Fruit fly (Drosophila melanogaster) S2 (cell line): ENCODE results near the gene CG15483.
A peak's percentile ranks its signal among the peaks of the same experiment; 100 is the strongest.

Experiments used
- CG8478 ChIP-seq: fragments of >200 bp; optimal IDR thresholded peaks from 2 replicates; lab custom pipeline; 2018
- CTCF ChIP-seq, 2 experiments: fragments of >200 bp; optimal IDR thresholded peaks; 2 replicates each; lab custom pipeline; 2018

Gene CG15483

dm6 chr2L:12761740-12762139 lies at the start of gene CG15483:
Gene CG15483, minus strand, starts transcription at chr2L:12761840.
- TF ChIP-seq CTCF (optimal IDR thresholded peaks at IDR 0.05; lab: Kevin White, UChicago) (no peak), CG8478 (lab: Kevin White, UChicago) (no peak)

dm6 chr2L:12803461-12803860 lies 41.8 kb upstream of the CG15483 start:
- TF ChIP-seq CTCF (optimal IDR thresholded peaks at IDR 0.05; lab: Kevin White, UChicago), result peak; percentile 54 to 55
- TF ChIP-seq CG8478 (lab: Kevin White, UChicago), result no peak

dm6 chr2L:12780624-12781023 lies 19.0 kb upstream of the CG15483 start:
- TF ChIP-seq CG8478 (lab: Kevin White, UChicago) (no peak), CTCF (optimal IDR thresholded peaks at IDR 0.05; lab: Kevin White, UChicago) (no peak)

dm6 chr2L:12771812-12772211 lies 10.2 kb upstream of the CG15483 start:
- TF ChIP-seq CG8478 (lab: Kevin White, UChicago) (no peak), CTCF (optimal IDR thresholded peaks at IDR 0.05; lab: Kevin White, UChicago) (no peak)

dm6 chr2L:12756417-12756816 lies 5.2 kb downstream of the CG15483 start:
- no peak for TF ChIP-seq CG8478 (lab: Kevin White, UChicago)
- TF ChIP-seq CTCF (optimal IDR thresholded peaks at IDR 0.05; lab: Kevin White, UChicago), result no peak

- TF ChIP-seq CG8478 (lab: Kevin White, UChicago) (no peak), CTCF (optimal IDR thresholded peaks at IDR 0.05; lab: Kevin White, UChicago) (no peak)
These were observed 11.6 kb downstream of the CG15483 start for dm6 chr2L:12750060-12750459.

- no peak for TF ChIP-seq CTCF (optimal IDR thresholded peaks at IDR 0.05; lab: Kevin White, UChicago)
- no peak for TF ChIP-seq CG8478 (lab: Kevin White, UChicago)
These were observed 39.8 kb downstream of the CG15483 start, which contains the start of gene Pih1D1 for dm6 chr2L:12721794-12722315. Gene Pih1D1, minus strand, starts transcription at chr2L:12721843.

dm6 chr2L:12720430-12721396 lies 40.9 kb downstream of the CG15483 start:
- TF ChIP-seq CG8478 (lab: Kevin White, UChicago) (no peak), CTCF (optimal IDR thresholded peaks at IDR 0.05; lab: Kevin White, UChicago) (no peak)

- no peak for TF ChIP-seq CG8478 (lab: Kevin White, UChicago)
- no peak for TF ChIP-seq CTCF (optimal IDR thresholded peaks at IDR 0.05; lab: Kevin White, UChicago)
These were observed 41.8 kb downstream of the CG15483 start for dm6 chr2L:12719712-12720429.

dm6 chr2L:12718437-12719376 lies 42.9 kb downstream of the CG15483 start, which contains the start of gene MRP:
Gene MRP, plus strand, starts transcription at chr2L:12719045.
- TF ChIP-seq CTCF (optimal IDR thresholded peaks at IDR 0.05; lab: Kevin White, UChicago) (no peak), CG8478 (lab: Kevin White, UChicago) (no peak)

dm6 chr2L:12712852-12713251 lies 48.8 kb downstream of the CG15483 start, which contains the start of gene CG5787:
Gene CG5787, minus strand, starts transcription at chr2L:12712952.
- TF ChIP-seq CTCF (optimal IDR thresholded peaks at IDR 0.05; lab: Kevin White, UChicago) (no peak), CG8478 (lab: Kevin White, UChicago) (no peak)

- TF ChIP-seq CTCF (optimal IDR thresholded peaks at IDR 0.05; lab: Kevin White, UChicago), result no peak
- no peak for TF ChIP-seq CG8478 (lab: Kevin White, UChicago)
These were observed 49.4 kb downstream of the CG15483 start for dm6 chr2L:12712255-12712654.
